Worm (Caenorhabditis elegans) whole organism, L3 larva: Measurements from ENCODE around the gene F14F9.5.
A peak's percentile ranks its signal among the peaks of the same experiment; 100 is the strongest.

Experiments used
- R02D3.7 ChIP-seq: fragments of 150-350 bp; optimal IDR thresholded peaks from 2 replicates; lab custom pipeline; 2014; ENCODE audit warnings: missing biosample characterization, missing genetic modification characterization
- aly-2 ChIP-seq: fragments of 150-350 bp; optimal IDR thresholded peaks from 2 replicates; lab custom pipeline; 2014; ENCODE audit warnings: missing biosample characterization, missing genetic modification characterization
- ceh-16 ChIP-seq: sonication (generic microtip); optimal IDR thresholded peaks from 2 replicates; lab custom pipeline; 2017; ENCODE audit warnings: missing biosample characterization, missing genetic modification characterization
- ceh-28 ChIP-seq: fragments of 150-350 bp; optimal IDR thresholded peaks from 2 replicates; lab custom pipeline; 2014; ENCODE audit warnings: missing biosample characterization, missing genetic modification reagents, missing genetic modification characterization
- ceh-9 ChIP-seq: sonication (generic microtip); optimal IDR thresholded peaks from 2 replicates; lab custom pipeline; 2018; ENCODE audit warnings: missing biosample characterization, missing genetic modification characterization
- daf-12 ChIP-seq: fragments of 150-350 bp; optimal IDR thresholded peaks from 2 replicates; lab custom pipeline; 2014; ENCODE audit warnings: missing biosample characterization, missing genetic modification reagents, missing genetic modification characterization
- egl-5 ChIP-seq: fragments of 150-350 bp; optimal IDR thresholded peaks from 2 replicates; lab custom pipeline; 2017; ENCODE audit warnings: missing biosample characterization, missing genetic modification reagents, missing genetic modification characterization, inconsistent platforms
- elt-1 ChIP-seq: fragments of 150-350 bp; optimal IDR thresholded peaks from 2 replicates; lab custom pipeline; 2014; ENCODE audit warnings: missing biosample characterization, missing genetic modification characterization
- elt-2 ChIP-seq: sonication (generic microtip); optimal IDR thresholded peaks from 2 replicates; lab custom pipeline; 2016; ENCODE audit warnings: missing genetic modification reagents, mild to moderate bottlenecking, missing genetic modification characterization, missing compliant biosample characterization
- elt-3 ChIP-seq, 3 experiments: fragments of 150-350 bp in 1 of 3; sonication (generic microtip) in 2 of 3; optimal IDR thresholded peaks; 2 replicates in 2 of 3; 4 replicates in 1 of 3; lab custom pipeline; 2014 to 2017; ENCODE audit warnings: missing biosample characterization in 3 of 3, missing genetic modification characterization in 3 of 3
- eor-1 ChIP-seq, 2 experiments: fragments of 150-350 bp; optimal IDR thresholded peaks; 2 replicates each; lab custom pipeline; 2014 to 2018; ENCODE audit warnings: missing biosample characterization in 2 of 2, missing genetic modification characterization in 2 of 2
- fkh-10 ChIP-seq: sonication (generic microtip); optimal IDR thresholded peaks from 2 replicates; lab custom pipeline; 2017; ENCODE audit warnings: missing biosample characterization, missing genetic modification reagents, missing genetic modification characterization
- fos-1 ChIP-seq: fragments of 150-350 bp; optimal IDR thresholded peaks from 2 replicates; lab custom pipeline; 2014; ENCODE audit warnings: missing biosample characterization, missing genetic modification characterization
- hmg-11 ChIP-seq: sonication (generic microtip); optimal IDR thresholded peaks from 2 replicates; lab custom pipeline; 2016; ENCODE audit warnings: missing genetic modification characterization, missing compliant biosample characterization
- jun-1 ChIP-seq: fragments of 150-350 bp; optimal IDR thresholded peaks from 2 replicates; lab custom pipeline; 2014; ENCODE audit warnings: missing biosample characterization, missing genetic modification reagents, missing genetic modification characterization
- lin-39 ChIP-seq: fragments of 150-350 bp; optimal IDR thresholded peaks from 2 replicates; lab custom pipeline; 2018; ENCODE audit warnings: missing biosample characterization, missing genetic modification reagents, missing genetic modification characterization
- lsy-12 ChIP-seq: sonication (generic microtip); optimal IDR thresholded peaks from 2 replicates; lab custom pipeline; 2016; ENCODE audit warnings: mild to moderate bottlenecking, missing genetic modification characterization, missing compliant biosample characterization
- mml-1 ChIP-seq: fragments of 150-350 bp; sonication (generic microtip); optimal IDR thresholded peaks from 3 replicates; lab custom pipeline; 2014; ENCODE audit warnings: missing biosample characterization, missing genetic modification characterization
- nhr-11 ChIP-seq: fragments of 150-350 bp; optimal IDR thresholded peaks from 2 replicates; lab custom pipeline; 2014; ENCODE audit warnings: missing biosample characterization, missing genetic modification characterization
- nhr-12 ChIP-seq: fragments of 150-350 bp; optimal IDR thresholded peaks from 2 replicates; lab custom pipeline; 2014; ENCODE audit warnings: missing biosample characterization, missing genetic modification characterization
- nhr-23 ChIP-seq: fragments of 150-350 bp; optimal IDR thresholded peaks from 2 replicates; lab custom pipeline; 2014; ENCODE audit warnings: missing biosample characterization, missing genetic modification reagents, missing genetic modification characterization
- nhr-67 ChIP-seq: fragments of 150-350 bp; optimal IDR thresholded peaks from 2 replicates; lab custom pipeline; 2014; ENCODE audit warnings: missing biosample characterization, missing genetic modification characterization
- nhr-76 ChIP-seq: fragments of 150-350 bp; sonication (generic microtip); optimal IDR thresholded peaks from 5 replicates; lab custom pipeline; 2014; ENCODE audit warnings: missing biosample characterization, missing genetic modification characterization
- nhr-77 ChIP-seq: fragments of 150-350 bp; optimal IDR thresholded peaks from 2 replicates; lab custom pipeline; 2014; ENCODE audit warnings: missing biosample characterization, missing genetic modification characterization
- pha-4 ChIP-seq: fragments of 150-350 bp; optimal IDR thresholded peaks from 2 replicates; lab custom pipeline; 2014; ENCODE audit warnings: missing biosample characterization, missing genetic modification reagents, missing genetic modification characterization
- pqm-1 ChIP-seq: fragments of 150-350 bp; optimal IDR thresholded peaks from 2 replicates; lab custom pipeline; 2017; ENCODE audit warnings: missing biosample characterization, missing genetic modification characterization, inconsistent platforms
- sea-2 ChIP-seq: fragments of 150-350 bp; sonication (generic microtip); optimal IDR thresholded peaks from 4 replicates; lab custom pipeline; 2014; ENCODE audit warnings: missing biosample characterization, missing genetic modification reagents, missing genetic modification characterization
- skn-1 ChIP-seq: fragments of 150-350 bp; optimal IDR thresholded peaks from 2 replicates; lab custom pipeline; 2014; ENCODE audit warnings: missing biosample characterization, missing genetic modification characterization
- snpc-4 ChIP-seq: fragments of 150-350 bp; optimal IDR thresholded peaks from 2 replicates; lab custom pipeline; 2014; ENCODE audit warnings: missing biosample characterization, missing genetic modification characterization
- tbx-2 ChIP-seq: sonication (generic microtip); optimal IDR thresholded peaks from 2 replicates; lab custom pipeline; 2016; ENCODE audit warnings: mild to moderate bottlenecking, missing genetic modification characterization, missing compliant biosample characterization
- unc-62 ChIP-seq: fragments of 150-350 bp; sonication (generic microtip); optimal IDR thresholded peaks from 4 replicates; lab custom pipeline; 2014; ENCODE audit warnings: missing biosample characterization, missing genetic modification reagents, missing genetic modification characterization
- zag-1 ChIP-seq: fragments of 150-350 bp; optimal IDR thresholded peaks from 2 replicates; lab custom pipeline; 2014; ENCODE audit warnings: missing biosample characterization, missing genetic modification characterization
- ztf-11 ChIP-seq: fragments of 150-350 bp; optimal IDR thresholded peaks from 2 replicates; lab custom pipeline; 2014; ENCODE audit warnings: missing biosample characterization, missing genetic modification characterization

Gene F14F9.5

DNA sequence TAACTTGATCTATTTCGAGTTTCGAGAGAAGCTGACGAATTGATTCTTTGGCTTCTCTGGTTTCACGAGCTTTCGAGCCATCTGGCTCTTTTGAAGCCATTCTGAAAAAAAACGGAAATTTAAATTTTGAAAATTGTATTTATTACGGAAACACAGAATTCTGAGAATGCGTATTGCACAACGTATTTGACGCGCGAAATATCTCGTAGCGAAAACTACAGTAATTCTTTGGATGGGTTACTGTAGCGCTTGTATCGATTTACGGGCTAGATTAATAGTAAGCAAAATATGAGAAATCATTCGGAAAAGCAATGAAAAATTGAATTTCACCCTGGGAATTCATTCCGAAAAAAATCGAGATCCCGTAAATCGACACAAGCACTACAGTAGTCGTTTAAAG is 13.2 kb upstream of the F14F9.5 start, which contains the start of gene C04F5.8:
C04F5.8 (minus strand) TSS at position 101 of the 400 bp plus-strand sequence.
- TF ChIP-seq nhr-77 (tag; lab: Kevin White, UChicago) (no peak), egl-5 (tag; lab: Kevin White, UChicago) (no peak), ceh-9 (tag; lab: Kevin White, UChicago) (no peak), ztf-11 (no peak), nhr-12 (tag; lab: Kevin White, UChicago) (no peak)
- TF ChIP-seq, all 47 proteins: peak for 0

ce11 chrV:5119109-5119508 is 7.8 kb upstream of the F14F9.5 start, which contains the start of gene C04F5.9:
C04F5.9 (minus strand) TSS chrV:5119209.
- no peak for TF ChIP-seq hmg-11 (tag; lab: Kevin White, UChicago)
- TF ChIP-seq fos-1, result no peak
- TF ChIP-seq egl-5 (tag; lab: Kevin White, UChicago), result no peak
- TF ChIP-seq eor-1 (tag; optimal IDR thresholded peaks at IDR 0.05; lab: Kevin White, UChicago), result no peak
- TF ChIP-seq skn-1 (tag; lab: Kevin White, UChicago), result no peak
- no peak for TF ChIP-seq aly-2
- no peak for TF ChIP-seq mml-1 (tag; lab: Kevin White, UChicago)
- no peak for TF ChIP-seq lsy-12 (tag; lab: Kevin White, UChicago)
- no peak for TF ChIP-seq nhr-23 (tag; lab: Kevin White, UChicago)
- TF ChIP-seq, all 47 proteins: peak for 0

ce11 chrV:5119679-5120078 is 7.2 kb upstream of the F14F9.5 start, which contains the start of gene sid-1:
sid-1 (plus strand) TSS chrV:5119970.
- TF ChIP-seq pha-4 (tag; lab: Kevin White, UChicago), result peak; percentile 27
- no peak for TF ChIP-seq lsy-12 (tag; lab: Kevin White, UChicago)
- TF ChIP-seq pqm-1 (tag; lab: Kevin White, UChicago), result peak; percentile 23
- peak; percentile 76 for TF ChIP-seq elt-2 (tag; lab: Kevin White, UChicago)
- TF ChIP-seq unc-62 (GFP tag; lab: Kevin White, UChicago), result no peak
- TF ChIP-seq, all 47 proteins: peak for 3

DNA sequence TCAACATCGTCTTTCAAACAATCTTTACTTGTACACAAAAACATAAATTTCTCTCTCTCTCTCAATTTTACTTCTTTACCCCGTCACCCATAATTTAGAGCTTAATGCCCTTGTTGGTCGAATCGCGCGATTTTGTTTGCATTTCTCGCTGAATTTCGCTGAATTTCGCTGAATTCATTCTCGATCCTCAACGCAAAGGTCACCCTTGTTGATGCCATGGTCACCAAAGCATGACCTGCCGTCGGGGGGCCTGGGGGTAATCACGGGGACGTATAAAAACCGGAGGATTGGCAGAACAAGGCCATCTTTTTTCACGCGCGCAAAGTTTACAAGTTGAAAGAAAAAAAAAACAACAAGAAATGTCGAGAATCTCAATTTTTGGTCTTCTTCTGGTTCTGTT is 3.1 kb downstream of the F14F9.5 start, which contains the start of gene F14F9.8:
F14F9.8 (plus strand) TSS at position 301 of the 400 bp plus-strand sequence.
- TF ChIP-seq mml-1 (tag; lab: Kevin White, UChicago), result no peak
- TF ChIP-seq ceh-16 (tag; lab: Kevin White, UChicago), result no peak
- no peak for TF ChIP-seq nhr-76 (tag; lab: Kevin White, UChicago)
- TF ChIP-seq nhr-12 (tag; lab: Kevin White, UChicago), result no peak
- TF ChIP-seq daf-12, result no peak
- no peak for TF ChIP-seq snpc-4 (tag; lab: Kevin White, UChicago)
- TF ChIP-seq ceh-28 (tag; lab: Kevin White, UChicago), result no peak
- TF ChIP-seq elt-3 (tag; optimal IDR thresholded peaks at IDR 0.05; lab: Kevin White, UChicago), result no peak
- TF ChIP-seq nhr-11 (tag; lab: Kevin White, UChicago), result no peak
- TF ChIP-seq R02D3.7 (tag; lab: Kevin White, UChicago), result no peak
- no peak for TF ChIP-seq sea-2 (GFP tag; lab: Kevin White, UChicago)
- TF ChIP-seq lin-39 (tag; lab: Kevin White, UChicago), result no peak
- no peak for TF ChIP-seq pha-4 (tag; lab: Kevin White, UChicago)
- no peak for TF ChIP-seq hmg-11 (tag; lab: Kevin White, UChicago)
- TF ChIP-seq nhr-23 (tag; lab: Kevin White, UChicago), result no peak
- TF ChIP-seq tbx-2 (tag; lab: Kevin White, UChicago), result no peak
- TF ChIP-seq jun-1 (tag; lab: Kevin White, UChicago), result no peak
- no peak for TF ChIP-seq elt-1 (tag; lab: Kevin White, UChicago)
- TF ChIP-seq nhr-67 (tag; lab: Kevin White, UChicago), result no peak
- TF ChIP-seq, all 47 proteins: peak for 0

DNA sequence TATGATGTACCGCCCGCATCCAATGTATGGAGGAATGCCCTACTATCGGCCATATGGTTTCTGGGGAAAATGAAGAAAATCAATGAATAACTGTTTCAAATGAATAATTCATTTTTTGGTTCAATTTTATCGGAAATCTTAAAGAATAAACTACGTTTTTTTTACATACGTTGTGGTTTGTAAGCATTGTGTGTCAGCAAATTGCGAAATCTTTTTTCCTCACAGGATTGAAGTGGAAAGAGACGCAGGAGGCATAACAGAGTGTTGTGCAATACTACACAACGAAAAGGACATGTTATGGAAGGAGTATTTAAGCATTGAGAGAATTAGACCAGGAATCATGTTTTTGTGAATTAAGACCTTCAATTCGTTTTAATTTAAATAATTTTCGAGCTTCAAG is 4.5 kb downstream of the F14F9.5 start:
- no peak for TF ChIP-seq ceh-9 (tag; lab: Kevin White, UChicago)
- TF ChIP-seq pha-4 (tag; lab: Kevin White, UChicago), result peak; percentile 58
- TF ChIP-seq zag-1 (tag; lab: Kevin White, UChicago), result no peak
- TF ChIP-seq skn-1 (tag; lab: Kevin White, UChicago), result peak; percentile 12
- peak; percentile 29 for TF ChIP-seq pqm-1 (tag; lab: Kevin White, UChicago)
- no peak for TF ChIP-seq lin-39 (tag; lab: Kevin White, UChicago)
- TF ChIP-seq hmg-11 (tag; lab: Kevin White, UChicago), result peak; percentile 26
- TF ChIP-seq fkh-10 (GFP tag; lab: Kevin White, UChicago), result peak; percentile 1
- TF ChIP-seq unc-62 (GFP tag; lab: Kevin White, UChicago), result no peak
